Worm (Caenorhabditis elegans) whole organism, early embryonic: Measurements from ENCODE around the gene Y23B4A.1.

Experiments used
- B0310.2 ChIP-seq: sonication (generic microtip); optimal IDR thresholded peaks from 2 replicates; lab custom pipeline; 2016; ENCODE audit warnings: mild to moderate bottlenecking, missing genetic modification characterization, missing compliant biosample characterization
- F13C5.2 ChIP-seq: sonication (generic microtip); optimal IDR thresholded peaks from 2 replicates; lab custom pipeline; 2017; ENCODE audit warnings: mild to moderate bottlenecking, missing genetic modification characterization, inconsistent platforms, missing compliant biosample characterization
- aly-1 ChIP-seq: sonication (generic microtip); optimal IDR thresholded peaks from 2 replicates; lab custom pipeline; 2016; ENCODE audit warnings: missing genetic modification characterization, missing compliant biosample characterization
- ama-1 ChIP-seq: fragments of 150-350 bp; optimal IDR thresholded peaks from 2 replicates; lab custom pipeline; 2014
- ceh-13 ChIP-seq: fragments of 200-800 bp; sonication (Bioruptor generic); optimal IDR thresholded peaks from 2 replicates; lab custom pipeline; 2018; ENCODE audit warnings: mild to moderate bottlenecking, missing genetic modification characterization, missing compliant biosample characterization
- ceh-36 ChIP-seq: sonication (generic microtip); optimal IDR thresholded peaks from 2 replicates; lab custom pipeline; 2016; ENCODE audit warnings: missing genetic modification characterization, inconsistent platforms, missing compliant biosample characterization
- ets-7 ChIP-seq: sonication (generic microtip); optimal IDR thresholded peaks from 2 replicates; lab custom pipeline; 2016; ENCODE audit warnings: missing genotype, missing genetic modification characterization, missing compliant biosample characterization
- flt-1 ChIP-seq: fragments of 200-800 bp; sonication (Bioruptor generic); IDR thresholded peaks from 2 replicates; pipeline ENCODE4 v1.3.6; 2022; ENCODE audit warnings: missing genetic modification characterization, missing compliant biosample characterization
- hmbx-1 ChIP-seq: sonication (generic microtip); optimal IDR thresholded peaks from 2 replicates; lab custom pipeline; 2016; ENCODE audit warnings: mild to moderate bottlenecking, missing genetic modification characterization, missing compliant biosample characterization
- hmg-4 ChIP-seq: fragments of 200-800 bp; sonication (Bioruptor generic); optimal IDR thresholded peaks from 2 replicates; lab custom pipeline; 2018; ENCODE audit warnings: mild to moderate bottlenecking, missing genetic modification characterization, missing compliant biosample characterization
- hnd-1 ChIP-seq: sonication (generic microtip); optimal IDR thresholded peaks from 2 replicates; lab custom pipeline; 2016; ENCODE audit warnings: missing genetic modification characterization, missing compliant biosample characterization
- pes-1 ChIP-seq: fragments of 200-800 bp; sonication (Bioruptor generic); IDR thresholded peaks from 2 replicates; pipeline ENCODE4 v1.3.6; 2022; ENCODE audit warnings: missing genetic modification reagents, missing genetic modification characterization, missing compliant biosample characterization
- scrt-1 ChIP-seq: fragments of 200-800 bp; sonication (Bioruptor generic); IDR thresholded peaks from 2 replicates; pipeline ENCODE4 v1.3.6; 2022; ENCODE audit warnings: missing genetic modification characterization, missing compliant biosample characterization
- sea-1 ChIP-seq: fragments of 200-800 bp; sonication (Bioruptor generic); conservative IDR thresholded peaks from 2 replicates; pipeline ENCODE4 v1.3.6; 2022; ENCODE audit warnings: missing genetic modification characterization, missing compliant biosample characterization
- tbx-11 ChIP-seq: fragments of 200-800 bp; sonication (Bioruptor generic); IDR thresholded peaks from 2 replicates; pipeline ENCODE4 v1.3.6; 2022; ENCODE audit warnings: missing genetic modification characterization, missing compliant biosample characterization
- tbx-37 ChIP-seq: fragments of 200-800 bp; sonication (Bioruptor generic); conservative IDR thresholded peaks from 2 replicates; pipeline ENCODE4 v1.3.6; 2022; ENCODE audit warnings: missing genetic modification reagents, missing genetic modification characterization, missing compliant biosample characterization
- tra-4 ChIP-seq: sonication (generic microtip); optimal IDR thresholded peaks from 2 replicates; lab custom pipeline; 2017; ENCODE audit warnings: missing genetic modification characterization, missing compliant biosample characterization

Gene Y23B4A.1

ce11 chrX:5904603-5905081 lies 12.5 kb downstream of the Y23B4A.1 start, which contains the start of gene nlp-49:
Gene nlp-49, plus strand, starts transcription at chrX:5904653.
- no peak for TF ChIP-seq ceh-13
- no peak for TF ChIP-seq pes-1
- TF ChIP-seq ceh-36 (tag; lab: Kevin White, UChicago), result no peak
- TF ChIP-seq scrt-1 (GFP tag; lab: Robert Waterston, UW), result no peak
- no peak for TF ChIP-seq ets-7
- no peak for TF ChIP-seq hnd-1
- no peak for TF ChIP-seq tbx-11 (GFP tag; lab: Robert Waterston, UW)

DNA sequence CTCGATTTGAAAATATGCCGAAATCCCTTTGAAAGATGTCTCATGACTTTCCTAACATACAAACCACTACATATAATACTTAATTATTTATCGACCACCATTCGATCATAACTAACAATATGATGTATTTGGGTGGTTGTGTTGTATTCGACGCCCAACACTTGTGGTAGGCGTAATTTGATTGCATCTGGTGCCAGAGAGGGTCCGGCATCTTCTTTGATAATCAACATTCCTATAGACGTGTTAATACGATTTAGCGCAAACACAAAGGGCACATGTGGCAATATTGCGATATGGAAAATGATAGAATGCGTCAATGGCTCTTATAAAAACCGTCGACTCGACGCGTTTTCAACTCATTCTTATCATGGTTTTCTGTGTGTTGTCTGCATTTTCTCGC lies 13.3 kb downstream of the Y23B4A.1 start:
- no peak for TF ChIP-seq ama-1 (lab: Kevin White, UChicago)
- TF ChIP-seq tbx-11 (GFP tag; lab: Robert Waterston, UW), result no peak
- no peak for TF ChIP-seq tbx-37 (GFP tag; lab: Robert Waterston, UW)
- no peak for TF ChIP-seq tra-4 (tag; lab: Kevin White, UChicago)
- TF ChIP-seq ets-7, result no peak
- no peak for TF ChIP-seq flt-1 (GFP tag; lab: Robert Waterston, UW)
- no peak for TF ChIP-seq pes-1
- no peak for TF ChIP-seq sea-1 (GFP tag; lab: Robert Waterston, UW)
- TF ChIP-seq hmbx-1 (tag; lab: Kevin White, UChicago), result no peak
- no peak for TF ChIP-seq aly-1 (tag; lab: Kevin White, UChicago)
- no peak for TF ChIP-seq B0310.2 (tag; lab: Kevin White, UChicago)
- TF ChIP-seq ceh-13, result no peak
- no peak for TF ChIP-seq hnd-1
- TF ChIP-seq hmg-4 (GFP tag; lab: Kevin White, UChicago), result no peak
- TF ChIP-seq ceh-36 (tag; lab: Kevin White, UChicago), result no peak
- TF ChIP-seq F13C5.2 (tag; lab: Kevin White, UChicago), result no peak
- no peak for TF ChIP-seq scrt-1 (GFP tag; lab: Robert Waterston, UW)

DNA sequence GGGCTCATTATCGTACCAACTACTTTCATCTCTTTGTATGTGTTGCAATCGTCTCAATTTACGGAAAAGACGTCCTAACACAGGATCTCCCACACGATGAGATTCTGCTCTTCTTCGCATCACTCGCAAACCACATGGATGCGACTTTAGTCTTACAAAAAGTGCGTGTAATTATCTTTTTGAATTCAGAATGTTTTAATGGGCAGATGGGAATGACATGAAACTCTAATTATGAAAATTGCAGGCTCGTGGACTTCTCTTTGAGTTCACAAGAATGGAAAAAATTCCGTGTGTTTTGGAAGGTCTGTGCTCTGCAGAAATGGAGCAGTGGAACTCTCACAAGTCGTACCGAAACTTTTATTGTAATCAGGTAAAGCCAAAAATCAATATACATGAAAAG lies 15.7 kb downstream of the Y23B4A.1 start:
- TF ChIP-seq hnd-1 (no peak), scrt-1 (GFP tag; lab: Robert Waterston, UW) (no peak)

ce11 chrX:5897038-5897437 lies 20.1 kb downstream of the Y23B4A.1 start, which contains the start of gene tbc-16:
Gene tbc-16, plus strand, starts transcription at chrX:5897338.
- TF ChIP-seq tbx-37 (GFP tag; lab: Robert Waterston, UW), result no peak
- no peak for TF ChIP-seq ceh-13
- no peak for TF ChIP-seq ets-7
- no peak for TF ChIP-seq aly-1 (tag; lab: Kevin White, UChicago)
- TF ChIP-seq F13C5.2 (tag; lab: Kevin White, UChicago), result no peak
- no peak for TF ChIP-seq flt-1 (GFP tag; lab: Robert Waterston, UW)
- no peak for TF ChIP-seq tra-4 (tag; lab: Kevin White, UChicago)
- no peak for TF ChIP-seq hnd-1
- no peak for TF ChIP-seq ama-1 (lab: Kevin White, UChicago)
- TF ChIP-seq B0310.2 (tag; lab: Kevin White, UChicago), result no peak

DNA sequence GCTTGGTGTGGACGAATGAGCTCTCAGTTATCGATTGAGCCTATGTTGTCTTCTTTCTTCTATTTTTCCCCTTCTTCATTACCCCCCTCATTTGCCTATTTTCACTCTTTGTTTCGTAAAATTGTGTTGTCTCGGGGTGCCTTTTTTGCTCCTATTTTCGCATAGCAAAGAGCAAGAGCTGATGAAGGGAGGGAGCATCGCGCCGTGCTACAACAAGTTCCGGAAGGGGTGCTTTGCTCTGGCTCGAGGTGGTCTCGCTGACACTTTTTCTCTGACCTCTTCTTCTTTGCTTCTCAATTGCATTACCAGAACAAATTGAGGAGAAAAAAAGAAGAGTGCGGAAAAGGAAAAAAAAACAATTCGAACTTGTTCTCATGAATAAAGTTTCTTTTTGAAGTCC lies 21.2 kb downstream of the Y23B4A.1 start:
- TF ChIP-seq hmg-4 (GFP tag; lab: Kevin White, UChicago) (no peak), B0310.2 (tag; lab: Kevin White, UChicago) (no peak), tbx-37 (GFP tag; lab: Robert Waterston, UW) (no peak), hnd-1 (no peak), F13C5.2 (tag; lab: Kevin White, UChicago) (no peak), flt-1 (GFP tag; lab: Robert Waterston, UW) (no peak), ceh-36 (tag; lab: Kevin White, UChicago) (no peak)

DNA sequence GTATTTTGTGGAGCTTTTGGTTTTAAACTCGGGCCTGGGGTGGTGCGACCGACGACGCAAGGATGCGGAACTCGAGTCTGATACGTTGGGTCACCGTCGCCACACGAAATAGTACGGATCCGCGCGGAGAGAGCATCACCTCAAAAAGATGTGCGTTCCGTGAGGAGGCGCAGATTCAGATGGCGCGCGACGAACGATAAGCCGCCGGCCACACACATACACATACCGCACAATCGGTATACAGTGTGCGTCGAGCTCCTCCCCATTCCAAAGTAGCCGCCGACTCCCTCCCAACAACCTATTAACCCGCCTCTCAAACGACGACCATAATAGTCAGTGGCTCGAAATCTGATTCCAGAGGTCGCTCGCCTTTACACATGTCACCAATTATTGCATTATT lies 27.1 kb downstream of the Y23B4A.1 start, which contains the start of gene F49E10.2:
Gene F49E10.2, plus strand, starts transcription at position 301 of the 400 bp plus-strand sequence.
- TF ChIP-seq ets-7, result no peak
- no peak for TF ChIP-seq hnd-1
- no peak for TF ChIP-seq flt-1 (GFP tag; lab: Robert Waterston, UW)
- no peak for TF ChIP-seq scrt-1 (GFP tag; lab: Robert Waterston, UW)
- TF ChIP-seq tbx-11 (GFP tag; lab: Robert Waterston, UW), result no peak
- no peak for TF ChIP-seq hmg-4 (GFP tag; lab: Kevin White, UChicago)
- TF ChIP-seq sea-1 (GFP tag; lab: Robert Waterston, UW), result no peak
- TF ChIP-seq pes-1, result no peak
- no peak for TF ChIP-seq B0310.2 (tag; lab: Kevin White, UChicago)
- TF ChIP-seq tbx-37 (GFP tag; lab: Robert Waterston, UW), result no peak
- TF ChIP-seq ceh-36 (tag; lab: Kevin White, UChicago), result no peak
- TF ChIP-seq F13C5.2 (tag; lab: Kevin White, UChicago), result no peak
- TF ChIP-seq tra-4 (tag; lab: Kevin White, UChicago), result no peak
- no peak for TF ChIP-seq ama-1 (lab: Kevin White, UChicago)
- TF ChIP-seq aly-1 (tag; lab: Kevin White, UChicago), result no peak

- TF ChIP-seq pes-1 (no peak), tra-4 (tag; lab: Kevin White, UChicago) (no peak), ets-7 (no peak), ceh-13 (no peak), ceh-36 (tag; lab: Kevin White, UChicago) (no peak), flt-1 (GFP tag; lab: Robert Waterston, UW) (no peak)
Observed at ce11 chrX:5885565-5885964, 31.6 kb downstream of the Y23B4A.1 start, which contains the start of gene flp-7. Gene flp-7, plus strand, starts transcription at chrX:5885865.

ce11 chrX:5877039-5877438 lies 40.1 kb downstream of the Y23B4A.1 start:
- no peak for TF ChIP-seq aly-1 (tag; lab: Kevin White, UChicago)
- TF ChIP-seq hmg-4 (GFP tag; lab: Kevin White, UChicago), result no peak
- TF ChIP-seq tbx-11 (GFP tag; lab: Robert Waterston, UW), result no peak
- no peak for TF ChIP-seq ceh-13
- no peak for TF ChIP-seq ceh-36 (tag; lab: Kevin White, UChicago)
- no peak for TF ChIP-seq F13C5.2 (tag; lab: Kevin White, UChicago)
- no peak for TF ChIP-seq scrt-1 (GFP tag; lab: Robert Waterston, UW)
- no peak for TF ChIP-seq hmbx-1 (tag; lab: Kevin White, UChicago)
- no peak for TF ChIP-seq tra-4 (tag; lab: Kevin White, UChicago)
- TF ChIP-seq pes-1, result no peak
- TF ChIP-seq ets-7, result no peak
- TF ChIP-seq flt-1 (GFP tag; lab: Robert Waterston, UW), result no peak
- no peak for TF ChIP-seq hnd-1
- no peak for TF ChIP-seq B0310.2 (tag; lab: Kevin White, UChicago)
- no peak for TF ChIP-seq tbx-37 (GFP tag; lab: Robert Waterston, UW)
- TF ChIP-seq sea-1 (GFP tag; lab: Robert Waterston, UW), result no peak
- no peak for TF ChIP-seq ama-1 (lab: Kevin White, UChicago)
